Worm (Caenorhabditis elegans) whole organism, L3 larva: ENCODE measurements around the gene asg-2.

Experiments
- aly-2 ChIP-seq: fragments of 150-350 bp; optimal IDR thresholded peaks from 2 replicates; lab custom pipeline; 2014; ENCODE audit warnings: missing biosample characterization, missing genetic modification characterization
- ama-1 ChIP-seq: fragments of 150-350 bp; optimal IDR thresholded peaks from 2 replicates; lab custom pipeline; 2018
- ceh-16 ChIP-seq: sonication (generic microtip); optimal IDR thresholded peaks from 2 replicates; lab custom pipeline; 2017; ENCODE audit warnings: missing biosample characterization, missing genetic modification characterization
- ceh-82 ChIP-seq: fragments of 150-350 bp; optimal IDR thresholded peaks from 2 replicates; lab custom pipeline; 2014; ENCODE audit warnings: missing biosample characterization, missing genetic modification characterization
- daf-12 ChIP-seq: fragments of 150-350 bp; optimal IDR thresholded peaks from 2 replicates; lab custom pipeline; 2014; ENCODE audit warnings: missing biosample characterization, missing genetic modification reagents, missing genetic modification characterization
- nhr-76 ChIP-seq: fragments of 150-350 bp; sonication (generic microtip); optimal IDR thresholded peaks from 5 replicates; lab custom pipeline; 2014; ENCODE audit warnings: missing biosample characterization, missing genetic modification characterization
- sea-2 ChIP-seq: fragments of 150-350 bp; sonication (generic microtip); optimal IDR thresholded peaks from 4 replicates; lab custom pipeline; 2014; ENCODE audit warnings: missing biosample characterization, missing genetic modification reagents, missing genetic modification characterization
- snpc-4 ChIP-seq: fragments of 150-350 bp; optimal IDR thresholded peaks from 2 replicates; lab custom pipeline; 2014; ENCODE audit warnings: missing biosample characterization, missing genetic modification characterization
- tbx-2 ChIP-seq: sonication (generic microtip); optimal IDR thresholded peaks from 2 replicates; lab custom pipeline; 2016; ENCODE audit warnings: mild to moderate bottlenecking, missing genetic modification characterization, missing compliant biosample characterization
- ztf-4 ChIP-seq: fragments of 150-350 bp; optimal IDR thresholded peaks from 2 replicates; lab custom pipeline; 2014; ENCODE audit warnings: missing biosample characterization, missing genetic modification characterization

DNA sequence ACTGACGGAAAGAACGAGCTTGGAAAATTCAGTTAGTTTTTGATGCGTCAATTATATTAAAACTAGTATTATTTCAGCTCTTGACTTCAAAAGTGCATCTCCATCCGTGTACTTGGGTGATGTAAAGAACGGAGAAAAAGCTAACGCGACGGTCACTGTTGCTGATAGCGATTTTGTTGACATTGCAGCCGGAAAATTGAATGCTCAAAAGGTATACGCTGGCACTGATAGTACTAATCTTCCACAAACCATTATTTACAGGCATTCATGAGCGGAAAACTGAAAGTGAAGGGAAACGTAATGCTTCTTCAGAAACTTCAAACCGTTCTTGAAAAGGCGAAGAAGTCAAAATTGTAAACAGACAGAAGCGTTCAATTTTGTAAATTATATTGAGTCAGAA is 21.4 kb upstream of the asg-2 start:
- TF ChIP-seq ceh-82 (tag; lab: Kevin White, UChicago) (no peak), aly-2 (tag; lab: Kevin White, UChicago) (no peak), daf-12 (tag; lab: Kevin White, UChicago) (no peak), snpc-4 (no peak), ama-1 (lab: Kevin White, UChicago) (no peak), tbx-2 (tag; lab: Kevin White, UChicago) (no peak), ceh-16 (no peak), ztf-4 (tag; lab: Kevin White, UChicago) (no peak), sea-2 (GFP tag; lab: Kevin White, UChicago) (no peak), nhr-76 (tag; lab: Kevin White, UChicago) (no peak)
